Fruit fly (Drosophila melanogaster): Measurements from ENCODE around the gene Ank2.

The Ank2 gene

dm6 chr3L:7743741-7744140, 25.5 kb upstream of the Ank2 start:
- TF ChIP-seq Vsx2 (GFP tag; optimal IDR thresholded peaks at IDR 0.05; ENCODE audit: partially characterized antibody) (peak; percentile 13), fru (GFP tag; optimal IDR thresholded peaks at IDR 0.05) (no peak)

- TF ChIP-seq Hr83 (GFP tag; optimal IDR thresholded peaks at IDR 0.05; ENCODE audit: poor library complexity, severe bottlenecking) (no peak), Dif (GFP tag; optimal IDR thresholded peaks at IDR 0.05; ENCODE audit: partially characterized antibody) (no peak), dmrt93B (GFP tag; optimal IDR thresholded peaks at IDR 0.05) (no peak), HLH106 (tag; optimal IDR thresholded peaks at IDR 0.05) (no peak), Sp1 (GFP tag; optimal IDR thresholded peaks at IDR 0.05) (no peak), lola (GFP tag; optimal IDR thresholded peaks at IDR 0.05) (no peak), CG9705 (GFP tag; optimal IDR thresholded peaks at IDR 0.05) (no peak), sage (GFP tag; optimal IDR thresholded peaks at IDR 0.05) (no peak), pan (optimal IDR thresholded peaks at IDR 0.05) (no peak), psq (GFP tag; optimal IDR thresholded peaks at IDR 0.05) (no peak), Hr78 (GFP tag; optimal IDR thresholded peaks at IDR 0.05) (no peak), ey (GFP tag; optimal IDR thresholded peaks at IDR 0.05) (no peak), Myc (optimal IDR thresholded peaks at IDR 0.05) (no peak), Hnf4 (GFP tag; optimal IDR thresholded peaks at IDR 0.05) (no peak), Jra (GFP tag; optimal IDR thresholded peaks at IDR 0.05) (no peak)
Observed at dm6 chr3L:7742941-7743340, 24.7 kb upstream of the Ank2 start, which contains the start of gene Snmp2. TSS of gene Snmp2 (minus strand) at chr3L:7743041.

dm6 chr3L:7741953-7742352, 23.8 kb upstream of the Ank2 start:
- TF ChIP-seq tai (GFP tag; optimal IDR thresholded peaks at IDR 0.05) (no peak), woc (GFP tag; optimal IDR thresholded peaks at IDR 0.05) (no peak), rgr (GFP tag; optimal IDR thresholded peaks at IDR 0.05) (no peak), jim (GFP tag; optimal IDR thresholded peaks at IDR 0.05) (peak; percentile 3)

- no peak for TF ChIP-seq rgr (GFP tag; optimal IDR thresholded peaks at IDR 0.05)
- peak; percentile 37 for TF ChIP-seq Myc (optimal IDR thresholded peaks at IDR 0.05)
- TF ChIP-seq Abd-B (GFP tag; optimal IDR thresholded peaks at IDR 0.05), result no peak
Observed at dm6 chr3L:7732141-7732748, 14.1 kb upstream of the Ank2 start, which contains the start of gene CG8492. TSS of gene CG8492 (minus strand) at chr3L:7732191.

dm6 chr3L:7726690-7727089, 8.5 kb upstream of the Ank2 start:
- no peak for TF ChIP-seq CrebA (GFP tag; optimal IDR thresholded peaks at IDR 0.05; ENCODE audit: borderline replicate concordance)
- TF ChIP-seq Hr83 (GFP tag; optimal IDR thresholded peaks at IDR 0.05; ENCODE audit: poor library complexity, severe bottlenecking), result no peak
- TF ChIP-seq Myc (optimal IDR thresholded peaks at IDR 0.05), result no peak
- TF ChIP-seq dl (GFP tag; optimal IDR thresholded peaks at IDR 0.05; ENCODE audit: insufficient read depth in 1 of 2, partially characterized antibody in 2 of 2), result no peak
- no peak for TF ChIP-seq sv (GFP tag; optimal IDR thresholded peaks at IDR 0.05)
- no peak for TF ChIP-seq foxo (GFP tag; optimal IDR thresholded peaks at IDR 0.05)
- no peak for TF ChIP-seq Jra (GFP tag; optimal IDR thresholded peaks at IDR 0.05)
- TF ChIP-seq fru (GFP tag; optimal IDR thresholded peaks at IDR 0.05), result no peak
- no peak for TF ChIP-seq Vsx2 (GFP tag; optimal IDR thresholded peaks at IDR 0.05; ENCODE audit: partially characterized antibody)
- no peak for TF ChIP-seq Dif (GFP tag; optimal IDR thresholded peaks at IDR 0.05; ENCODE audit: partially characterized antibody)

dm6 chr3L:7726285-7726684, 8.1 kb upstream of the Ank2 start, which contains the start of gene CG7457:
TSS of gene CG7457 (minus strand) at chr3L:7726473.
- TF ChIP-seq usp (GFP tag; optimal IDR thresholded peaks at IDR 0.05) (no peak), Hnf4 (GFP tag; optimal IDR thresholded peaks at IDR 0.05) (no peak), Dfd (GFP tag; optimal IDR thresholded peaks at IDR 0.05) (no peak), h (GFP tag; optimal IDR thresholded peaks at IDR 0.05) (no peak), lola (GFP tag; optimal IDR thresholded peaks at IDR 0.05) (no peak), ey (GFP tag; optimal IDR thresholded peaks at IDR 0.05) (no peak), fru (GFP tag; optimal IDR thresholded peaks at IDR 0.05) (no peak), CG9705 (GFP tag; optimal IDR thresholded peaks at IDR 0.05) (no peak), Mio (GFP tag; optimal IDR thresholded peaks at IDR 0.05) (no peak), Sp1 (GFP tag; optimal IDR thresholded peaks at IDR 0.05) (no peak), pan (optimal IDR thresholded peaks at IDR 0.05) (no peak), tai (GFP tag; optimal IDR thresholded peaks at IDR 0.05) (no peak), rgr (GFP tag; optimal IDR thresholded peaks at IDR 0.05) (no peak), OdsH (GFP tag; optimal IDR thresholded peaks at IDR 0.05) (no peak), sv (GFP tag; optimal IDR thresholded peaks at IDR 0.05) (no peak), HLH106 (tag; optimal IDR thresholded peaks at IDR 0.05) (no peak)

All from whole organism, wandering third instar larva.